Fruit fly (Drosophila melanogaster) whole organism, pupa: ENCODE results near the gene CG2663.

Source experiments
- CG32121 ChIP-seq: fragments of 200-800 bp; sonication (Bioruptor generic); IDR thresholded peaks from 2 replicates; pipeline ENCODE4 v1.3.6; 2022; ENCODE audit warnings: missing biosample characterization, missing genetic modification characterization
- CG4496 ChIP-seq: fragments of 200-800 bp; sonication (Bioruptor generic); IDR thresholded peaks from 3 replicates; pipeline ENCODE4 v1.3.6; 2022; ENCODE audit warnings: missing biosample characterization, missing genetic modification characterization
- CG9948 ChIP-seq: fragments of 200-800 bp; sonication (Bioruptor generic); optimal IDR thresholded peaks from 2 replicates; lab custom pipeline; 2018; ENCODE audit warnings: missing biosample characterization, mild to moderate bottlenecking, missing genetic modification characterization, moderate library complexity
- EcR ChIP-seq: fragments of 200-800 bp; sonication (Bioruptor generic); optimal IDR thresholded peaks from 3 replicates; lab custom pipeline; 2019; ENCODE audit warnings: missing biosample characterization, missing genetic modification characterization, mild to moderate bottlenecking, moderate library complexity, missing genetic modification reagents
- Pif1A ChIP-seq: fragments of 200-800 bp; sonication (Bioruptor generic); optimal IDR thresholded peaks from 3 replicates; lab custom pipeline; 2016; ENCODE audit warnings: missing biosample characterization, missing genetic modification characterization

dm6 chr3R:5429786-5430185 is 25.9 kb upstream of the CG2663 start:
- no peak for TF ChIP-seq CG4496 (GFP tag; lab: Robert Waterston, UW)
- no peak for TF ChIP-seq CG9948 (tag; lab: Kevin White, UChicago)
- no peak for TF ChIP-seq EcR (GFP tag; lab: Kevin White, UChicago)
- TF ChIP-seq CG32121 (GFP tag; lab: Robert Waterston, UW): no peak
- TF ChIP-seq Pif1A: no peak
